Fruit fly (Drosophila melanogaster): ENCODE results near the gene CG31041.

The CG31041 gene

DNA sequence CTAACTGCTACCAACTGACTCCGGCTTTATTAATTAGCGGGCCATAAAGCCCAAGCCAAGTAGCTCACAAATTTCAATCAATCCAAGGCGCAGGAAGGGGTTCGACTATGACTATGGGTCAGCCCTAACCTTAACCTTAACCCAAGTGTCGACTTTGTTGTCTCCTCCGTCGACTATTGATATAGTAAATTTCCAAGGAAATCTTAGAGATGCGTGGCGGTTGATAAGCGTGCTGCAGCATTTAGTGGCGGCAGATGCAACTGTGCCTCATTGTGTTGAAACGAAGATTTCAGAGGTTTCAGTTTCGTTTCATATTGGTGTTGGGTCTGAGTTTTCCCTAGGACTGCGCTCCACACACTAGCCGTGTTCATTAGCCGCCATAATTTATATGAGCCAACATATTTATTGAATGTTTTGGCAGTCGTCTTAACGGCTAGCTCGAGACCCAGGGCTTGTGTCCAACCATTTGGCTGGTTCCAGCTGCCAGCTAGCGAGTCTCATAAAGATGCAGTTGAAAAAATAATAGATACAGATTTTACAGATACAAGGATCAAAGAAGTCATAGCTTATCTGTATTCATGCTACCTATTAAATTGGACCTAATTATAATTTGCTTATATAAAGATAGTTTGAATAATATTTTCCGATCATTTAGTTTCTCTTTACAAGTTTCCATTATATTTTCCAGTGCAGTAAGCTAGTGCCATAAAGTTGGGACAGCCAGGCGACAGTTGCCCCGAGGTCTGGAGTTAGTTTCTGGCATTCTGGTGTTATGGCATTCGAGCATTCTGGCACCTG lies 43.3 kb downstream of the CG31041 start:
- TF ChIP-seq EcR (GFP tag; optimal IDR thresholded peaks at IDR 0.05): no peak
- no peak for TF ChIP-seq CG8159 (tag; optimal IDR thresholded peaks at IDR 0.05)
- TF ChIP-seq CG14655 (GFP tag; optimal IDR thresholded peaks at IDR 0.05): no peak
- TF ChIP-seq CG15710 (tag; optimal IDR thresholded peaks at IDR 0.05): no peak
- no peak for TF ChIP-seq CG12605 (GFP tag; IDR thresholded peaks at IDR 0.05)
- no peak for TF ChIP-seq Pif1B (GFP tag; optimal IDR thresholded peaks at IDR 0.05)
- no peak for TF ChIP-seq CG4496 (GFP tag; IDR thresholded peaks at IDR 0.05)

DNA sequence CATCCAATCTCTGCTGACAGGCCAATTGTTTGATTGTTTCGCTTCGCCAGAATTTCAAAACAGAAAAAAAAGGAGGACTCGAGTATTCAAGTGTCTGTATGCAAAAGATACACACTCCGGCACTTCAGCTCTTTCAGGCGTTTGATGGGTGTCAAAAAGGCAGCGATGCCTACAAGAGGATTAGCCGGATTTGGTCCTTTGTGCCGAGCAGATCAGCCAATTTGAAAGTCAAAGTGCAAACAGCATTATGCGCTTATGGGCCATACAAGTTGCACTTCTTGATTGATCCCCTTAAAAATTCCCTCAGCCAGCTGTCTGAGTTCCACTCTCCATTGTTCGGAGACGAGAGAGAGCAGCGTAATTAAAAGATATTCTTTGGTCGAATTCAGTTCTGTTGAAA lies 44.3 kb downstream of the CG31041 start:
- TF ChIP-seq CG10348 (GFP tag; IDR thresholded peaks at IDR 0.05) (no peak), CG9948 (tag; optimal IDR thresholded peaks at IDR 0.05) (no peak), rn (GFP tag; IDR thresholded peaks at IDR 0.05) (no peak)

DNA sequence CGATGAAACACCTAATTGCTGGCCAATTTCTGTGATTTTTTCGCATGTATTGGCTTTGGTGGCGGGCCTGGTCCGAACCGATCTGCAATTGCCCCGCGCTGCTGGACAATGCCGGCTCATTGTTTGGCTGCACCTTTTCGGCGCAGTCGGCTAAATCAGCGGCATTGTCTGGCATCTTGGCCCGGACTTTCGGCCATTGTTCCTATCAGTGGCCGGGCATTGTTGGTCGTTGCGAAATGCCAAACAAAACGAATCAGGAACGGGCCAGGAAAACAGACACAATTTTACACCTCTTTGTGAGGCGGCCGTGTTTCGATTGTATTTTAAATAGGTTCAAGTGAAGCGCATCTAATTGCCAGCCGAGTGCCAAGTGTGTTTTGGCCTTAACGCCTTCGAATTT lies 45.5 kb downstream of the CG31041 start:
- TF ChIP-seq Ets98B (GFP tag; IDR thresholded peaks at IDR 0.05): no peak
- TF ChIP-seq CG34367 (tag; optimal IDR thresholded peaks at IDR 0.05): no peak
- no peak for TF ChIP-seq CG8301 (tag; optimal IDR thresholded peaks at IDR 0.05)
- no peak for TF ChIP-seq CG9948 (tag; optimal IDR thresholded peaks at IDR 0.05)
- no peak for TF ChIP-seq CG4496 (GFP tag; IDR thresholded peaks at IDR 0.05)
- no peak for TF ChIP-seq CG32121 (GFP tag; IDR thresholded peaks at IDR 0.05)
- no peak for TF ChIP-seq gl (tag; optimal IDR thresholded peaks at IDR 0.05)
- no peak for TF ChIP-seq Pif1A (GFP tag; optimal IDR thresholded peaks at IDR 0.05)
- no peak for TF ChIP-seq rn (GFP tag; IDR thresholded peaks at IDR 0.05)
- TF ChIP-seq CG15710 (tag; optimal IDR thresholded peaks at IDR 0.05): no peak
- TF ChIP-seq CG12605 (GFP tag; IDR thresholded peaks at IDR 0.05): no peak
- no peak for TF ChIP-seq CG13204 (GFP tag; optimal IDR thresholded peaks at IDR 0.05)
- TF ChIP-seq CG10348 (GFP tag; IDR thresholded peaks at IDR 0.05): no peak
- no peak for TF ChIP-seq Pif1B (GFP tag; optimal IDR thresholded peaks at IDR 0.05)

DNA sequence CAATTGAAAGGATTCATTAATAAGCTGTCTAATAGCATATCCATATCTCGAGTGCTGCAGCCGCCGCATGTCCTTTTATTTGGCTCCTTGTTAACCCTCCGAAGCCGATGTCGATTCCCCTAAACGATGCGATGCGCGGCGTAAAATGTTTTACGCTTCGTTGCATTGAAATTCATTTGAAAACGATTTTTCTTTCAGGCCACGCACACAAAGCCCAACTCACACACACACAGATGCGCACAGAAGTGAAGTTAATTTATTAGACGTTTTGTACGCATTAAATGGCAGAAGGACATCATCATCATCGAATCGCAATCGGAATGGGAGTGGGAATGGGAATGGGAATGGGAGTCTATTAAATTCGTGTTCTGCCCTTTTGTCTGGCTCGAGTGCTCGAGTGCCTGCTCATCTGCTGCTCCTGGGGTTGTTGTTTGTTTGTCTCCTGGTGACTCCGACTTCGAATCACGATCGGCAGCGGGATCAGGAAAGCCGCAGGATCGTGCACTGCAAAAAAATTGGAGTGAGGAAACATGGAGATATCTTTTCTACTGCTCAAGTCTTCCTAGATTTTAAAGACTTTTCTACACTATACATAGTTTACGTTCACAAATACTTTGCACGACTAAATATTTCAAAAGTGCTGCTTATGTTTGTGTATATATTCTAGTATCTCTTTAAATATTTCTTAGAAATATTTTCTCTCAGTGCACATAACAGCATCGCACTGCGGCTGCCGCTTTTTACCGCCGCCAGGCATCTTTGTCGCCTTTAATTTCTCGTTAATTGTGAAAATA lies 49.6 kb downstream of the CG31041 start:
- TF ChIP-seq CG15710 (tag; optimal IDR thresholded peaks at IDR 0.05): no peak
- no peak for TF ChIP-seq fd96Ca (GFP tag; IDR thresholded peaks at IDR 0.05)
- no peak for TF ChIP-seq CG4496 (GFP tag; IDR thresholded peaks at IDR 0.05)
- no peak for TF ChIP-seq Ets98B (GFP tag; IDR thresholded peaks at IDR 0.05)
- no peak for TF ChIP-seq CG8301 (tag; optimal IDR thresholded peaks at IDR 0.05)
- no peak for TF ChIP-seq CG32121 (GFP tag; IDR thresholded peaks at IDR 0.05)
- no peak for TF ChIP-seq gl (tag; optimal IDR thresholded peaks at IDR 0.05)
- no peak for TF ChIP-seq CG34367 (tag; optimal IDR thresholded peaks at IDR 0.05)
- no peak for TF ChIP-seq rn (GFP tag; IDR thresholded peaks at IDR 0.05)
- TF ChIP-seq Snoo (tag; optimal IDR thresholded peaks at IDR 0.05): no peak
- TF ChIP-seq CG9948 (tag; optimal IDR thresholded peaks at IDR 0.05): no peak
- no peak for TF ChIP-seq CG8159 (tag; optimal IDR thresholded peaks at IDR 0.05)
- TF ChIP-seq CG10348 (GFP tag; IDR thresholded peaks at IDR 0.05): no peak
- TF ChIP-seq CG13204 (GFP tag; optimal IDR thresholded peaks at IDR 0.05): no peak
- no peak for TF ChIP-seq EcR (GFP tag; optimal IDR thresholded peaks at IDR 0.05)
- TF ChIP-seq CG12605 (GFP tag; IDR thresholded peaks at IDR 0.05): no peak
